In genomic region chr3R:10269921-10270431, dm6 we compare ENCODE assay signal across 2 fruit fly cellular contexts.
TF ChIP-seq lines count a peak whose summit lies in the region.

No protein-coding gene starts in this region.

TF ChIP-seq in whole organism, prepupa, 60 proteins besides CTCF, POLR2A, EP300 and RAD21 (continues in another document):
- no peak for TF ChIP-seq CG4318 (GFP tag; optimal IDR thresholded peaks at IDR 0.05; lab: Kevin White, UChicago)
- TF ChIP-seq Ets21C (GFP tag; optimal IDR thresholded peaks at IDR 0.05; lab: Kevin White, UChicago): no peak
- TF ChIP-seq Hr4 (GFP tag; optimal IDR thresholded peaks at IDR 0.05; lab: Kevin White, UChicago): no peak
- TF ChIP-seq Hr39 (GFP tag; optimal IDR thresholded peaks at IDR 0.05; lab: Kevin White, UChicago): peak; percentile 34
- no peak for TF ChIP-seq Eip93F (GFP tag; optimal IDR thresholded peaks at IDR 0.05; lab: Kevin White, UChicago)
- no peak for TF ChIP-seq topi (GFP tag; optimal IDR thresholded peaks at IDR 0.05; lab: Kevin White, UChicago)
- TF ChIP-seq pdm3 (GFP tag; optimal IDR thresholded peaks at IDR 0.05; lab: Kevin White, UChicago): peak; percentile 42
- no peak for TF ChIP-seq CG15336 (GFP tag; IDR thresholded peaks at IDR 0.05; lab: Robert Waterston, UW)
- TF ChIP-seq CG32006 (GFP tag; optimal IDR thresholded peaks at IDR 0.05; lab: Kevin White, UChicago): peak; percentile 9
- peak; percentile 9 for TF ChIP-seq acj6 (GFP tag; optimal IDR thresholded peaks at IDR 0.05; lab: Kevin White, UChicago)
- TF ChIP-seq OdsH (GFP tag; optimal IDR thresholded peaks at IDR 0.05; lab: Kevin White, UChicago): no peak
- no peak for TF ChIP-seq Hr38 (GFP tag; optimal IDR thresholded peaks at IDR 0.05; lab: Kevin White, UChicago)
- no peak for TF ChIP-seq Lpt (GFP tag; optimal IDR thresholded peaks at IDR 0.05; lab: Kevin White, UChicago)
- no peak for TF ChIP-seq CG9139 (GFP tag; optimal IDR thresholded peaks at IDR 0.05; lab: Kevin White, UChicago)
- no peak for TF ChIP-seq eg (GFP tag; IDR thresholded peaks at IDR 0.05; lab: Robert Waterston, UW)
- TF ChIP-seq CG11762 (GFP tag; optimal IDR thresholded peaks at IDR 0.05; lab: Kevin White, UChicago; ENCODE audit: insufficient read depth): no peak
- peak; percentile 47 for TF ChIP-seq CG3032 (tag; optimal IDR thresholded peaks at IDR 0.05; lab: Kevin White, UChicago)
- peak; percentile 5 for TF ChIP-seq achi (GFP tag; optimal IDR thresholded peaks at IDR 0.05; lab: Kevin White, UChicago)
- TF ChIP-seq vri (GFP tag; optimal IDR thresholded peaks at IDR 0.05; lab: Kevin White, UChicago): no peak
- TF ChIP-seq CG8632 (GFP tag; optimal IDR thresholded peaks at IDR 0.05; lab: Kevin White, UChicago): no peak
- TF ChIP-seq Sox15 (GFP tag; optimal IDR thresholded peaks at IDR 0.05; lab: Kevin White, UChicago): no peak
- no peak for TF ChIP-seq dac (GFP tag; optimal IDR thresholded peaks at IDR 0.05; lab: Kevin White, UChicago)
- TF ChIP-seq CG11294 (GFP tag; IDR thresholded peaks at IDR 0.05; lab: Robert Waterston, UW): no peak
- peak; percentile 40 for TF ChIP-seq dsx (GFP tag; optimal IDR thresholded peaks at IDR 0.05; lab: Kevin White, UChicago; ENCODE audit: poor library complexity, severe bottlenecking)
- no peak for TF ChIP-seq Eip75B (GFP tag; optimal IDR thresholded peaks at IDR 0.05; lab: Kevin White, UChicago)
- TF ChIP-seq spab (GFP tag; optimal IDR thresholded peaks at IDR 0.05; lab: Kevin White, UChicago): no peak
- no peak for TF ChIP-seq fkh (GFP tag; optimal IDR thresholded peaks at IDR 0.05; lab: Kevin White, UChicago)
- TF ChIP-seq CG6854 (GFP tag; optimal IDR thresholded peaks at IDR 0.05; lab: Kevin White, UChicago): no peak
- peak; percentile 11 for TF ChIP-seq CG1621 (tag; optimal IDR thresholded peaks at IDR 0.05; lab: Kevin White, UChicago)
- TF ChIP-seq Met (GFP tag; optimal IDR thresholded peaks at IDR 0.05; lab: Kevin White, UChicago): peak; percentile 25
- TF ChIP-seq CG6163 (GFP tag; IDR thresholded peaks at IDR 0.05; lab: Robert Waterston, UW): 0 out of 3 replicates have a peak, but pooled peaks have one; percentile 32
- no peak for TF ChIP-seq lz (GFP tag; optimal IDR thresholded peaks at IDR 0.05; lab: Kevin White, UChicago)
- no peak for TF ChIP-seq CG6792 (GFP tag; optimal IDR thresholded peaks at IDR 0.05; lab: Kevin White, UChicago)
- TF ChIP-seq CG8119 (GFP tag; IDR thresholded peaks at IDR 0.05; lab: Robert Waterston, UW): no peak
- TF ChIP-seq CG10669 (GFP tag; optimal IDR thresholded peaks at IDR 0.05; lab: Kevin White, UChicago): peak; percentile 43
- TF ChIP-seq Ets96B (tag; optimal IDR thresholded peaks at IDR 0.05; lab: Kevin White, UChicago): peak; percentile 59
- TF ChIP-seq esn (GFP tag; optimal IDR thresholded peaks at IDR 0.05; lab: Kevin White, UChicago): no peak
- no peak for TF ChIP-seq CG16779 (tag; optimal IDR thresholded peaks at IDR 0.05; lab: Kevin White, UChicago)
- peak; percentile 7 for TF ChIP-seq Sox14 (GFP tag; optimal IDR thresholded peaks at IDR 0.05; lab: Kevin White, UChicago)
- TF ChIP-seq fd85E (GFP tag; optimal IDR thresholded peaks at IDR 0.05; lab: Kevin White, UChicago): no peak
- TF ChIP-seq ss (GFP tag; optimal IDR thresholded peaks at IDR 0.05; lab: Kevin White, UChicago): no peak
- TF ChIP-seq CG34406 (GFP tag; optimal IDR thresholded peaks at IDR 0.05; lab: Kevin White, UChicago): peak; percentile 20
- no peak for TF ChIP-seq svp (GFP tag; lab: Kevin White, UChicago)
- no peak for TF ChIP-seq salr (GFP tag; optimal IDR thresholded peaks at IDR 0.05; lab: Kevin White, UChicago)
- no peak for TF ChIP-seq CG8319 (GFP tag; optimal IDR thresholded peaks at IDR 0.05; lab: Kevin White, UChicago)
- no peak for TF ChIP-seq Gug (GFP tag; IDR thresholded peaks at IDR 0.05; lab: Robert Waterston, UW)
- TF ChIP-seq fd59A (GFP tag; optimal IDR thresholded peaks at IDR 0.05; lab: Kevin White, UChicago): peak; percentile 4
- no peak for TF ChIP-seq CG6276 (GFP tag; optimal IDR thresholded peaks at IDR 0.05; lab: Kevin White, UChicago)

TF ChIP-seq in whole organism, pupa, 21 proteins besides CTCF, POLR2A, EP300 and RAD21:
- no peak for TF ChIP-seq fd96Ca (GFP tag; IDR thresholded peaks at IDR 0.05; lab: Robert Waterston, UW)
- peak; percentile 9 for TF ChIP-seq CG34367 (tag; optimal IDR thresholded peaks at IDR 0.05; lab: Kevin White, UChicago)
- peak; percentile 34 for TF ChIP-seq CG14655 (GFP tag; optimal IDR thresholded peaks at IDR 0.05; lab: Kevin White, UChicago)
- TF ChIP-seq CG17806 (tag; optimal IDR thresholded peaks at IDR 0.05; lab: Kevin White, UChicago): peak; percentile 51
- TF ChIP-seq CG15710 (tag; optimal IDR thresholded peaks at IDR 0.05; lab: Kevin White, UChicago): peak; percentile 46
- TF ChIP-seq CG12605 (GFP tag; IDR thresholded peaks at IDR 0.05; lab: Robert Waterston, UW): no peak
- TF ChIP-seq D1 (tag; optimal IDR thresholded peaks at IDR 0.05; lab: Kevin White, UChicago): no peak
- TF ChIP-seq CG32121 (GFP tag; IDR thresholded peaks at IDR 0.05; lab: Robert Waterston, UW): peak; percentile 9; the same call in 1 of the 2 replicates
- TF ChIP-seq CG4496 (GFP tag; IDR thresholded peaks at IDR 0.05; lab: Robert Waterston, UW): peak; percentile 17; the same call in 1 of the 3 replicates
- TF ChIP-seq CG9948 (tag; optimal IDR thresholded peaks at IDR 0.05; lab: Kevin White, UChicago): peak; percentile 23
- TF ChIP-seq Pif1A (GFP tag; optimal IDR thresholded peaks at IDR 0.05; lab: Kevin White, UChicago): peak; percentile 6
- TF ChIP-seq CG8159 (tag; optimal IDR thresholded peaks at IDR 0.05; lab: Kevin White, UChicago): peak; percentile 56
